Worm (Caenorhabditis elegans) whole organism, L2 larva: Measurements from ENCODE around the gene C06B3.16.

Source experiments
- F13H6.1 ChIP-seq: sonication (generic microtip); optimal IDR thresholded peaks from 2 replicates; lab custom pipeline; 2016; ENCODE audit warnings: missing genetic modification characterization, missing compliant biosample characterization
- lin-13 ChIP-seq: fragments of 150-350 bp; optimal IDR thresholded peaks from 2 replicates; lab custom pipeline; 2014; ENCODE audit warnings: missing biosample characterization, missing genetic modification reagents, missing genetic modification characterization
- lin-39 ChIP-seq: fragments of 150-350 bp; optimal IDR thresholded peaks from 2 replicates; lab custom pipeline; 2014; ENCODE audit warnings: missing biosample characterization, missing genetic modification reagents, missing genetic modification characterization
- mdl-1 ChIP-seq, 2 experiments: fragments of 150-350 bp in 1 of 2; sonication (generic microtip) in 1 of 2; optimal IDR thresholded peaks; 2 replicates each; lab custom pipeline; 2017; ENCODE audit warnings: missing biosample characterization in 2 of 2, missing genetic modification characterization in 2 of 2
- nhr-129 ChIP-seq: fragments of 150-350 bp; optimal IDR thresholded peaks from 2 replicates; lab custom pipeline; 2014; ENCODE audit warnings: missing biosample characterization, missing genetic modification characterization
- nhr-237 ChIP-seq: fragments of 150-350 bp; optimal IDR thresholded peaks from 2 replicates; lab custom pipeline; 2014; ENCODE audit warnings: missing biosample characterization, missing genetic modification characterization
- unc-39 ChIP-seq: fragments of 150-350 bp; optimal IDR thresholded peaks from 2 replicates; lab custom pipeline; 2014; ENCODE audit warnings: missing biosample characterization, missing genetic modification characterization
- unc-62 ChIP-seq: fragments of 150-350 bp; optimal IDR thresholded peaks from 2 replicates; lab custom pipeline; 2014; ENCODE audit warnings: missing biosample characterization, missing genetic modification reagents, missing genetic modification characterization

DNA sequence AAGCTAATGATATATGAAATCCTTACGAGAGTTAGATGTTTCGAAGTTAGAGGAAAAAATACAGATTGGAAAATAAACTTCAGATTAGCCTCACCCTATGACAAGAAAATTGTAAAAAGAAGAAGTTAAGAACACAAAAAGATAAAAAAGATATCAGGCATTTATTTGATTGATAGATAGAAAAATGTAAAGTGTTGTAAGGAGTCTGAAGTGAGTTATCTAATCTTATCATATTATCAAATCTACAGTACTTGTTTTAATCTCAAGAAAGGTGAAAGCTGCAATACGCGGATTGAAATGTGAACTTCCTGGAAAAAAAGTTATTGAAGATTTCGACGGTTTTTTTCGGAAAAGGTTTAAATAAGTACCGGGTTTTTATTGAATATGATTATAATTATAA, 4.1 kb downstream of the C06B3.16 start:
- TF ChIP-seq unc-62 (GFP tag; lab: Kevin White, UChicago) (no peak), unc-39 (tag; lab: Kevin White, UChicago) (no peak), mdl-1 (tag; optimal IDR thresholded peaks at IDR 0.05; lab: Kevin White, UChicago) (no peak), lin-13 (GFP tag; lab: Kevin White, UChicago) (no peak), nhr-237 (tag; lab: Kevin White, UChicago) (no peak), lin-39 (no peak), nhr-129 (tag; lab: Kevin White, UChicago) (no peak), F13H6.1 (tag; lab: Kevin White, UChicago) (no peak)
